Worm (Caenorhabditis elegans) whole organism, midembryonic: ENCODE measurements around the gene pot-3.
"Not testable (repeated sequence)": the region's sequence is repeated elsewhere in the genome, so short reads cannot be mapped to it uniquely, and the experiment has no call there.

ENCODE experiments used
- T22C8.4 ChIP-seq: fragments of 200-800 bp; sonication (Bioruptor generic); IDR thresholded peaks from 2 replicates; pipeline ENCODE4 v1.3.6; 2022; ENCODE audit warnings: missing genetic modification characterization, missing compliant biosample characterization
- cog-1 ChIP-seq: sonication (generic microtip); optimal IDR thresholded peaks from 2 replicates; lab custom pipeline; 2016; ENCODE audit warnings: missing genetic modification characterization, missing compliant biosample characterization
- flt-1 ChIP-seq: fragments of 200-800 bp; sonication (Bioruptor generic); IDR thresholded peaks from 2 replicates; pipeline ENCODE4 v1.3.6; 2022; ENCODE audit warnings: missing genetic modification characterization, missing compliant biosample characterization
- klf-2 ChIP-seq: fragments of 200-800 bp; sonication (Bioruptor generic); conservative IDR thresholded peaks from 2 replicates; pipeline ENCODE4 v1.3.6; 2022; ENCODE audit warnings: missing genetic modification reagents, missing genetic modification characterization, missing compliant biosample characterization
- med-1 ChIP-seq: sonication (generic microtip); optimal IDR thresholded peaks from 2 replicates; lab custom pipeline; 2017; ENCODE audit warnings: missing genetic modification characterization, mild to moderate bottlenecking, missing compliant biosample characterization, antibody characterized with exemption, missing genetic modification reagents; ENCODE audit not compliant: insufficient read depth
- ref-1 ChIP-seq: fragments of 200-800 bp; sonication (Bioruptor generic); conservative IDR thresholded peaks from 2 replicates; pipeline ENCODE4 v1.3.6; 2022; ENCODE audit warnings: missing genetic modification reagents, missing genetic modification characterization, missing compliant biosample characterization
- tab-1 ChIP-seq: fragments of 200-800 bp; sonication (Bioruptor generic); IDR thresholded peaks from 2 replicates; pipeline ENCODE4 v1.3.6; 2022; ENCODE audit warnings: missing genetic modification characterization, missing compliant biosample characterization
- ztf-23 ChIP-seq: fragments of 200-800 bp; sonication (Bioruptor generic); IDR thresholded peaks from 2 replicates; pipeline ENCODE4 v1.3.6; 2022; ENCODE audit warnings: missing genetic modification reagents, missing genetic modification characterization, missing compliant biosample characterization
- ztf-29 ChIP-seq: fragments of 200-800 bp; sonication (Bioruptor generic); IDR thresholded peaks from 2 replicates; pipeline ENCODE4 v1.3.6; 2022; ENCODE audit warnings: missing genetic modification reagents, missing genetic modification characterization, missing compliant biosample characterization

The pot-3 gene

DNA sequence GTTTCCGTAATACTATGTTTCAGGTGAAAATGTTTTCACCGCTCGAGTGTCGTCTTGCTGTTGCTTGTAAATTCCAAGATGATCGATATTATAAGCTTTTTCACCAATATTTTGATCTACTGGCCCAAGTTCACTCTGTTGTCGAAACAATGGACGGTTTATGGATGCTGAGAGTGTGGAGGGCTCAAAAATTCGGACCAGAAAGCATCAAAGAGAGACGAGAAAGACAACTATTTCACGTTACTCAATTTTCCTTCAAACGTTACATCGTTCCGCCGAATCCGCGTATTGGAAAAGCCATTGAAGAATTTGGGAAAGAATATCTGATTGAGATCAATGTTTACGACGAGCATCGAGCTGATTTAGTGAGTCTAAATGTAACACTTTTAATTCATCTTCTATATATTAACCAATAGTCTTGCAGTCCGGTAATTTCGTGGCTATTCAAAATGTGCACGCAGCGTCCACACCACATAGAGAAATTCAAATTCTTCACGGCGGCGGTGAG lies at the start of gene pot-3:
Gene pot-3 (plus strand): TSS at position 17 of the 508 bp plus-strand sequence.
- TF ChIP-seq ref-1 (GFP tag; lab: Robert Waterston, UW) = no peak
- no peak for TF ChIP-seq flt-1
- TF ChIP-seq tab-1 (GFP tag; lab: Robert Waterston, UW) = no peak
- TF ChIP-seq klf-2 (GFP tag; lab: Robert Waterston, UW) = no peak
- TF ChIP-seq cog-1 = no peak
- no peak for TF ChIP-seq ztf-29 (GFP tag; lab: Robert Waterston, UW)
- TF ChIP-seq T22C8.4 (GFP tag; lab: Robert Waterston, UW) = no peak
- TF ChIP-seq med-1 (GFP tag; lab: Kevin White, UChicago) = no peak

DNA sequence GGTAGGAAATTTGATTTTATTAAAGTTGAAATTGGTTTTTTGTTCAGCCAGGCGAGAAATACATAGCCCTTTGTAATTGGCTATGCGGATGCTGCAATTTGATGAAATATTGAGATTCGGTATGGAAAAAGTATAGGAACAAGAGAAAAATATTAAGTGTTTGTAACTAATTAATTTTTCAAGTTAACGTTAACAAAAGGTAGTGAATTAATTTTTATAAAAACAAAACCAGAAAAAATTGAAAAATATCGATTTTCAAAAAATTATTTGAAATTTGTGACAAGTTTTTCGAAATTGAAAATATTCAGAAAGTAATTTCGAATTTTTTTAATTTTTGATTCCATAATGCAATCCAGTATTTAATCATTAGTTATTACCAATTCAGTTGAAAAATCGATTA lies 48.4 kb upstream of the pot-3 start, which contains the start of gene W06F12.2:
Gene W06F12.2 (minus strand): TSS at position 101 of the 400 bp plus-strand sequence.
- TF ChIP-seq ztf-29 (GFP tag; lab: Robert Waterston, UW) = no peak

DNA sequence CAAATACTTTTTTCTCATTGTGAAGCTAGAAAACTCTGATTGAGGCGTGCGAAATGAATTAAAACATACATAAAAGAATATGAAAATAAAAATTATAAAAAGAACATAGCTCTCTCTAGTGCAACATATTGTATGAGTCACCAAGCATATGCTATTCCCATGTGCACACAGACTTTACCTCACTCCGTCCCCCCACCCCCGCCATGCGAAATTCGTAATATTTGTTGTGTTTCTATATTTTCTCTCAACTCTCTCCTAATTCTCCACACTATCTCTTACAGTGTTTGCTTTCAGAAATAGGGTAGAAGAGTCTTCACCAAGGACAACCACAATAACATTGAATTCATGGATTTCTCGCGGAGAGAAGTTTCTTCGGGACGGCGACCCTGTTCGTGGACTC lies 47.4 kb upstream of the pot-3 start:
- no peak for TF ChIP-seq klf-2 (GFP tag; lab: Robert Waterston, UW)
- TF ChIP-seq ztf-29 (GFP tag; lab: Robert Waterston, UW) = no peak
- no peak for TF ChIP-seq ztf-23
- no peak for TF ChIP-seq T22C8.4 (GFP tag; lab: Robert Waterston, UW)
- TF ChIP-seq ref-1 (GFP tag; lab: Robert Waterston, UW) = no peak
- TF ChIP-seq tab-1 (GFP tag; lab: Robert Waterston, UW) = no peak
- no peak for TF ChIP-seq med-1 (GFP tag; lab: Kevin White, UChicago)
- TF ChIP-seq cog-1 = no peak
- no peak for TF ChIP-seq flt-1

DNA sequence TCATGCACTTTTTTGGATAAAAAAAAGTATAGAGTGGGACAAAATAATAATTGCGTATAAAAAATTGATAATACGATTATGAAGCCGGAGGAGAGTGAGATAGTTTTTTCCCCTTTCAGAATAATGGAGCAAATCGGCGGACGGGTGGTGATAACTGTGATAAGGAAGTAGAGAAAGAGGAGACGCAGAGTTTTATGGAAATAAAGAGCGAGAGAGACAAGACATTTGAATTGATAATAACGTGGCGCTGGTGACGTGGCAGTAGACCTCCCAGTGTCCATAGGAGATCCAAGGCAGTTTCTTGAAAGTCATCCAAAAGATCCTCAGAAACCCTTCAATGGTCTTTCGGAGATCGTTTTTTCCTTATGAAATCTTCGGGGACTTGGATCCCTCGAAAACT lies 46.2 kb upstream of the pot-3 start:
- TF ChIP-seq ztf-23 = no peak
- no peak for TF ChIP-seq klf-2 (GFP tag; lab: Robert Waterston, UW)
- TF ChIP-seq cog-1 = no peak
- no peak for TF ChIP-seq ztf-29 (GFP tag; lab: Robert Waterston, UW)
- TF ChIP-seq flt-1 = no peak
- no peak for TF ChIP-seq T22C8.4 (GFP tag; lab: Robert Waterston, UW)
- no peak for TF ChIP-seq tab-1 (GFP tag; lab: Robert Waterston, UW)
- TF ChIP-seq ref-1 (GFP tag; lab: Robert Waterston, UW) = no peak
- TF ChIP-seq med-1 (GFP tag; lab: Kevin White, UChicago) = no peak

DNA sequence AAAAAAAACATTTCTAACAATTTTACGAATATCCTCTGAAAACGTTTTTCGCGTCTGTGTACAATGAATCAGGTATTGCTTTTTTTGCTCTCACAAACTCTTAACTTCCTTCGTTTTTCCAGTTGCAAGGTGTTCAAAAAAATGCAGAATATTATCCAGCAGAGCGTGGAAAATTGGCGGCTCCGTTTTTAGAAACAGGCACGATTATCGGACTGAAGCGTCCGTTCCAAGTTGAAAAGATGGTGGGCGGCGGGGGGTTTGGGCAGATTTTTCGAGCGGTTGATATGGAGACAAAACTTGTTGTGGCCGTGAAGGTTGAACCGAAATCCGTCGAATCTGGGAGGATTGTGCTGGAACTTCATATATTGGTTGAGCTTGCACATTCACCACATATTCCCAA lies 45.0 kb upstream of the pot-3 start, which contains the start of gene W06F12.3:
Gene W06F12.3 (plus strand): TSS at position 23 of the 400 bp plus-strand sequence.
- TF ChIP-seq flt-1 (no peak), ref-1 (GFP tag; lab: Robert Waterston, UW) (no peak), cog-1 (no peak), tab-1 (GFP tag; lab: Robert Waterston, UW) (no peak), ztf-23 (no peak), med-1 (GFP tag; lab: Kevin White, UChicago) (no peak), T22C8.4 (GFP tag; lab: Robert Waterston, UW) (no peak), ztf-29 (GFP tag; lab: Robert Waterston, UW) (no peak), klf-2 (GFP tag; lab: Robert Waterston, UW) (no peak)

DNA sequence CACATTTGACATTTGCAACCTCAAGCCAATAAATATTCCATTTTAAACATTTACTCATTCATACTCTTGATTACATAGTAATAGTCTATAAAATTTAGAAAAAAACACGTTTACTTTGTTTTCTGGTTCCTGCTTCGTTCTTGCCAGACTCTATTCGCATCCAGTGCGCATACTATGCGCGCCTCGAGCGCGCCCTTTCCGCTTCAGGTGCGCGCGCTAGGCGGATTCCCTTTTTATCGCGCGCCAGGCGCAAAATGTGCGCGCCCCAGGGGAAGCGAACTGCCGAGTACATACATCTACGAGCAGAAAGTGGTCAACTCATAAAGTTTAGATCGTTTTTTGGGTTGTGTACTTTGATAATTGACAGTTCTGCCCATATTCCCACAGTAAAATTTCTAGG lies 38.6 kb upstream of the pot-3 start:
- TF ChIP-seq cog-1 = no peak
- no peak for TF ChIP-seq T22C8.4 (GFP tag; lab: Robert Waterston, UW)
- TF ChIP-seq klf-2 (GFP tag; lab: Robert Waterston, UW) = no peak

DNA sequence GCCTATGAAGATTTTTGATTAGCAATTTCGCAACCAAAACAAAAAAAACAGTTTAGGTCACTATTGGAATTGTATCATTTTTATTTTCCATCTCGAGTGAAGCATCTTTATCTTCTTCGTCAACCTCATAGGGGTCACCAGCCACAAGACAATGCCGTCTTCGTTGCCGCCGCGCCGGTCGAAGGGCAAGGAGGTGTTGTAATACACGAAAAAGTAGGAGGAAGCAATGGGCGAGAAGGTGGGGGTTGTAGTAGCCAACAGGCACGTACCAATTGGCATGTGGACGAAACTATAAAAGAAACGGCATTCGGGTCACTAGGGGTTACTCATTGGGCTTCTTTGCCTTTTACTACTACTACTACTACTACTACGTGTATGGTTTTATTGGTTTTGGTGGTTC lies 38.0 kb upstream of the pot-3 start:
- no peak for TF ChIP-seq ztf-29 (GFP tag; lab: Robert Waterston, UW)
- no peak for TF ChIP-seq med-1 (GFP tag; lab: Kevin White, UChicago)
- TF ChIP-seq tab-1 (GFP tag; lab: Robert Waterston, UW) = no peak
- TF ChIP-seq flt-1 = no peak
- no peak for TF ChIP-seq cog-1
- TF ChIP-seq klf-2 (GFP tag; lab: Robert Waterston, UW) = no peak
- no peak for TF ChIP-seq ztf-23
- no peak for TF ChIP-seq T22C8.4 (GFP tag; lab: Robert Waterston, UW)
- no peak for TF ChIP-seq ref-1 (GFP tag; lab: Robert Waterston, UW)

DNA sequence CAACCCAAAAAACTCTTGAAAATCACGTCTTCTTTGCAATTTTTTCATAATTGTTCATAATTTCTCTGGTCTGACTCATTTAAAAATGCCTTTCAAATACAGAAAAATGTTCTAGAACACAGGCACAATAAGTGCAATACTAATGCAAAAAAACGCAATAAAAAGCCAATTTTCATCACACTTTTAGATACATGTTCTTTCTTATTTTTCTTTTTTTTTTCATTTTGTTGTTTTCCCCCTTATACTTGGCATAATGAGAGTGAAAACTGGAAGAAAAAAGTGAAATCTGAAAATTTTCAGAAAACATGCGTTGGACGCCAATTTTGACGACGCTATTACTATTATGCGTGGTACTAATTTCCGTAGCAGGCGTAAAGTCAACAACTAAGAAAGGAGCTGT lies 36.1 kb upstream of the pot-3 start, which contains the start of gene tyr-2:
Gene tyr-2 (plus strand): TSS at position 301 of the 400 bp plus-strand sequence.
- TF ChIP-seq ztf-23 = no peak

DNA sequence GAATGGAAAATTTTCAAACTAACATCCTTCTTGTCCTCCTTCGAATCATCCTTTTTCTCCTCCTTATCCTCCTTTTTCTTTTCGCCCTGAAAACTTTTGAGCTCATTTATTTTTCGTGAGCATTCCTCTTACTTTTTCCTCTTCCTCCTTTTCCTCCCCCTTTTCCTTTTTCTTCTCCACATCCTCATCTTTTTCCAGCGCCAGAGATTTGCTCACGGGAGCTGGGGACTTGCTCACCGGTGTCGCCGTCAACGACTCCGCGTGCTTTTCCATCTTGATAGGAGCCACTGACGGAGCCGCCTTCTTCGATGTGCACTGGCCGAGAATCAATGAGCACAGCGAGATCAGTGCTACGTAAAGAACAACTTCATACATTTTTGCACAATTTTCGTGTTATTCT lies 31.7 kb upstream of the pot-3 start, which contains the start of gene K08E3.2:
Gene K08E3.2 (minus strand): TSS at position 375 of the 400 bp plus-strand sequence.
- no peak for TF ChIP-seq med-1 (GFP tag; lab: Kevin White, UChicago)

DNA sequence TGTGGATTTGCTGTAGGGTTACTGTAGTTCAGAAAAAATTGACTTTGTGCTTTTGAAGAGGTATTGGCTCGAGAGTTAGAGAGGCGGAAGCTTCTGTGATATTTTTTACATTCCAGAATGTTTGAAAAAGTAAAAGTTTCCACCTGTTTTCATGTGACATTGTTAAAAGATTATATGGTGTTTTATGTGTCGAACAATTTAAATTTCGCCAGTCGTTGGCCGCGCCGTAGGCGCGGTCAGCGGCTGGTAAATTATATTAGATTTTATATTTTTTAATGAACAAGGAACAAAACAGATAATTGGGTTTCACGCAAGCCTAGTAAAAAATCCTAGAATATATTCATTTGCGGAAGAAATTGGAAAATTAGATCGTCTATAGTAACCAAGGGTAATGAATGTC lies 28.9 kb upstream of the pot-3 start, which contains the start of gene mlc-7:
Gene mlc-7 (plus strand): TSS at position 301 of the 400 bp plus-strand sequence.
- TF ChIP-seq ref-1, tab-1, T22C8.4 (GFP tag; lab: Robert Waterston, UW): not testable (repeated sequence)

DNA sequence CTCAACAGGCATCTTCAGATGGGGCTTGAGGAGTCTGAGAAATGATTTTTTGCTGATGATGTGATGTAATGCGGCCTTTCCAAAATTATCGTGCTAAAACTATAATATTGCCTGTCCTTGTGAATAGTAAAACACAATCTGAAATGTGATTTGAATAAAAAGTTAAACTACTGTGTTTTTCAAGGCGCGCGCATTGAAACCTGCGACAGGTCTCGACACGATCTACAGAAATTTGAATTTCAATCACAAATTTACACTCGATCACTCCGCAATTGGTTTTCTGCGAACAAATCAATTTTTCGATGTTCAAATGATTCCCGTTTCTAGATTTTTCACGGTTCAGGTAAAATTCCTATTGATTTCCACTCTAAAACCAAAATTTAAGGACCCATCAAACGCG lies 24.3 kb upstream of the pot-3 start, which contains the start of gene toca-2:
Gene toca-2 (plus strand): TSS at position 208 of the 400 bp plus-strand sequence.
- no peak for TF ChIP-seq ztf-29 (GFP tag; lab: Robert Waterston, UW)
